Worm (Caenorhabditis elegans): ENCODE measurements around the gene subs-4.

Gene subs-4

ce11 chrIII:11371236-11371635 is 10.8 kb upstream of the subs-4 start (continued):
- TF ChIP-seq lin-11 (tag; optimal IDR thresholded peaks at IDR 0.05) (peak; percentile 82), pha-4 (tag; optimal IDR thresholded peaks at IDR 0.05) (no peak), ceh-6 (GFP tag; optimal IDR thresholded peaks at IDR 0.05) (peak; percentile 93), mec-3 (tag; optimal IDR thresholded peaks at IDR 0.05; ENCODE audit: borderline replicate concordance) (peak; percentile 16), ahr-1 (tag; optimal IDR thresholded peaks at IDR 0.05) (peak; percentile 71), dve-1 (tag; optimal IDR thresholded peaks at IDR 0.05) (peak; percentile 89), ceh-31 (tag; optimal IDR thresholded peaks at IDR 0.05) (peak; percentile 67), ztf-16 (tag; optimal IDR thresholded peaks at IDR 0.05) (peak; percentile 82), ceh-48 (tag; optimal IDR thresholded peaks at IDR 0.05) (peak; percentile 75), unc-3 (GFP tag; conservative IDR thresholded peaks at IDR 0.05) (peak; percentile 79), unc-3 (tag; optimal IDR thresholded peaks at IDR 0.05) (peak; percentile 68), sox-2 (GFP tag; IDR thresholded peaks at IDR 0.05) (peak; percentile 76), sox-4 (tag; optimal IDR thresholded peaks at IDR 0.05) (peak; percentile 90), ref-2 (tag; optimal IDR thresholded peaks at IDR 0.05) (peak; percentile 83), odd-2 (tag; optimal IDR thresholded peaks at IDR 0.05) (peak; percentile 41), pag-3 (tag; optimal IDR thresholded peaks at IDR 0.05; ENCODE audit: borderline replicate concordance) (peak; percentile 50), npax-4 (tag; optimal IDR thresholded peaks at IDR 0.05) (peak; percentile 72), eyg-1 (tag; optimal IDR thresholded peaks at IDR 0.05) (peak; percentile 87), hlh-6 (tag; optimal IDR thresholded peaks at IDR 0.05) (peak; percentile 95), elt-4 (tag; optimal IDR thresholded peaks at IDR 0.05) (peak; percentile 51), dmd-4 (tag; optimal IDR thresholded peaks at IDR 0.05; ENCODE audit: borderline replicate concordance) (peak; percentile 74), C08G9.2 (tag; optimal IDR thresholded peaks at IDR 0.05) (peak; percentile 78), ceh-30 (tag; optimal IDR thresholded peaks at IDR 0.05) (no peak), zip-5 (tag; optimal IDR thresholded peaks at IDR 0.05) (peak; percentile 60), tbx-2 (tag; optimal IDR thresholded peaks at IDR 0.05) (peak; percentile 84), pros-1 (tag; optimal IDR thresholded peaks at IDR 0.05) (no peak), ama-1 (optimal IDR thresholded peaks at IDR 0.05) (no peak), hlh-8 (tag; optimal IDR thresholded peaks at IDR 0.05) (peak; percentile 43), nhr-232 (tag; optimal IDR thresholded peaks at IDR 0.05) (peak; percentile 88), unc-42 (tag; optimal IDR thresholded peaks at IDR 0.05) (peak; percentile 62)

DNA sequence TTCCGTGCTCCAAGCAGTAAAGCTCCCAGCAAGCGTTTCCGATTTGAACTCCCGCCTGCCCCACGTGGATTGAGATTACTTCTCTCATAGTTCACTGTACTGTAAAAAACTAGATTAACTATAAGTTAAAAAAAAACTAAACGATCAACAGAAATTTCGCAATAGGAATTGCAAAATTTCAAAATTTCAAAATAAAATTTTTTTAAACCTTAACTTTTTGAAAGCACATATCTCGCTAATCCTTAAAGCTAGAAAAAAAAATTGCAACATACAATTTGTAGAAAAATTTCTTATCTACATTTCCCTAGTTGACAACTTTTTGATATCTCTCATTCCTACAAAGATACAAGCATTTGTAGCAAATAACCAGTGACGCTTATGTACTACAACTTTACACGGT is 10.3 kb upstream of the subs-4 start, which contains the start of gene tba-7:
Gene tba-7 (minus strand): TSS at position 101 of the 400 bp plus-strand sequence.
- TF ChIP-seq ttx-3 (tag; optimal IDR thresholded peaks at IDR 0.05) (no peak), K09A11.1 (tag; optimal IDR thresholded peaks at IDR 0.05; ENCODE audit: insufficient read depth) (no peak), ceh-48 (tag; optimal IDR thresholded peaks at IDR 0.05) (no peak), zip-5 (tag; optimal IDR thresholded peaks at IDR 0.05) (no peak), hlh-8 (tag; optimal IDR thresholded peaks at IDR 0.05) (no peak), hlh-30 (tag; optimal IDR thresholded peaks at IDR 0.05; ENCODE audit: insufficient read depth) (no peak), sox-4 (tag; optimal IDR thresholded peaks at IDR 0.05) (no peak), ref-2 (tag; optimal IDR thresholded peaks at IDR 0.05) (no peak)

DNA sequence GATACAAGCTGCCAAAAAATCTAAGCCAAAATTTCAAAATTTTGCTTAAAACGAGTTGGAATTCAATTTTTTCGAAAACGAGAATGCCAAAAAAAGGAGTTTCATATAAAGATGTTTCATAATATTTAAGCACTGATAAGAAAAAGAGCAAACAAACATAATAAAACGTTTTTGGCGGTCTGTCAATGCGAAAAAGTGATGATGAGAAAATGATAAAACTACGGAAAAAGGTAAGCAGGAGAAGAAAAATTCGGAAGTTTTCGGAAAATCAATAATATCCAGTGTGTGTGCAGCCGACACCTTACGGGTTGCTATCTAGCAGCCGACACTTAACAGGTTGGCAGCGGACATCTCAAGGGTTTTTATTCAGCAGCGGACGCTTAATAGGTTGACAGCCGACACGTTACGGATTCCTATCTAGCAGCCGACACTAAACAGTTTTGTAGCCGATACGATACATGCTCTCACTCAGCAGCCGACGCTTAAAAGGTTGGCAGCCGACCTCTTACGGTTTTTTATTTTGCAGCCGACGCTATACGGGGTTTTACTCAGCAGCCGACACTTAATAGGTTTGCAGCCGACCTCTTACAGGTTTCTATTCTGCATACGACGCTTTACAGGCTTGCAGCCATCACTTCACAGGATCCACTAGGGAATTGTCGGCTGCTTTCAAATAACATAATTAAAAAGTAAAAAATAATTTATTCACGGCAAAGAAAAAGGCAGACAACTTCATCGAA is 9.7 kb upstream of the subs-4 start:
- no peak for TF ChIP-seq ets-4 (tag; optimal IDR thresholded peaks at IDR 0.05)
- no peak for TF ChIP-seq ceh-18 (tag; optimal IDR thresholded peaks at IDR 0.05)
- no peak for TF ChIP-seq dve-1 (tag; optimal IDR thresholded peaks at IDR 0.05)
- no peak for TF ChIP-seq gmeb-2 (tag; optimal IDR thresholded peaks at IDR 0.05)
- no peak for TF ChIP-seq tbx-2 (tag; optimal IDR thresholded peaks at IDR 0.05)
- TF ChIP-seq hlh-6 (tag; optimal IDR thresholded peaks at IDR 0.05): no peak
- no peak for TF ChIP-seq ceh-14 (tag; optimal IDR thresholded peaks at IDR 0.05)
- no peak for TF ChIP-seq ahr-1 (tag; optimal IDR thresholded peaks at IDR 0.05)
- TF ChIP-seq rnt-1 (tag; optimal IDR thresholded peaks at IDR 0.05): no peak
- no peak for TF ChIP-seq F13H6.1 (tag; optimal IDR thresholded peaks at IDR 0.05)
